Worm (Caenorhabditis elegans): ENCODE data around the gene F38E1.10.

- no peak for TF ChIP-seq nhr-77 (tag; optimal IDR thresholded peaks at IDR 0.05)
- TF ChIP-seq nhr-28 (tag; optimal IDR thresholded peaks at IDR 0.05), result no peak
- TF ChIP-seq nhr-237 (tag; optimal IDR thresholded peaks at IDR 0.05), result no peak
- TF ChIP-seq nhr-11 (tag; optimal IDR thresholded peaks at IDR 0.05), result no peak
- no peak for TF ChIP-seq fkh-10 (GFP tag; optimal IDR thresholded peaks at IDR 0.05)
- TF ChIP-seq tbx-2 (tag; optimal IDR thresholded peaks at IDR 0.05), result no peak
- no peak for TF ChIP-seq elt-1 (tag; optimal IDR thresholded peaks at IDR 0.05)
- TF ChIP-seq skn-1 (tag; optimal IDR thresholded peaks at IDR 0.05), result no peak
- no peak for TF ChIP-seq snpc-4 (tag; optimal IDR thresholded peaks at IDR 0.05)
Measured at ce11 chrV:8327080-8327479, 48.2 kb downstream of the F38E1.10 start.

Measured in whole organism, L3 larva.